Worm (Caenorhabditis elegans) whole organism, late embryonic: ENCODE results near the gene C05D12.5.
"Not testable (repeated sequence)": the region's sequence is repeated elsewhere in the genome, so short reads cannot be mapped to it uniquely, and the experiment has no call there.

Experiments
- C08G9.2 ChIP-seq: sonication (generic microtip); optimal IDR thresholded peaks from 2 replicates; lab custom pipeline; 2016; ENCODE audit warnings: mild to moderate bottlenecking, missing genetic modification characterization, moderate library complexity, missing compliant biosample characterization
- C38D4.7 ChIP-seq: fragments of 200-800 bp; sonication (Bioruptor generic); optimal IDR thresholded peaks from 2 replicates; lab custom pipeline; 2018; ENCODE audit warnings: mild to moderate bottlenecking, missing genetic modification characterization, moderate library complexity, missing compliant biosample characterization
- F13H6.1 ChIP-seq: sonication (generic microtip); optimal IDR thresholded peaks from 2 replicates; lab custom pipeline; 2016; ENCODE audit warnings: missing genetic modification characterization, missing compliant biosample characterization
- K02D7.2 ChIP-seq: sonication (generic microtip); optimal IDR thresholded peaks from 2 replicates; lab custom pipeline; 2017; ENCODE audit warnings: mild to moderate bottlenecking, missing genetic modification characterization, missing compliant biosample characterization
- T23F11.4 ChIP-seq: fragments of 200-800 bp; sonication (Bioruptor generic); optimal IDR thresholded peaks from 2 replicates; lab custom pipeline; 2018; ENCODE audit warnings: mild to moderate bottlenecking, missing genetic modification characterization, missing compliant biosample characterization
- ahr-1 ChIP-seq: sonication (generic microtip); optimal IDR thresholded peaks from 2 replicates; lab custom pipeline; 2016; ENCODE audit warnings: missing genetic modification characterization, missing compliant biosample characterization
- ama-1 ChIP-seq: fragments of 150-350 bp; optimal IDR thresholded peaks from 2 replicates; lab custom pipeline; 2014
- ceh-14 ChIP-seq: sonication (generic microtip); optimal IDR thresholded peaks from 2 replicates; lab custom pipeline; 2016; ENCODE audit warnings: missing genotype, missing genetic modification characterization, missing compliant biosample characterization
- ceh-18 ChIP-seq: sonication (generic microtip); optimal IDR thresholded peaks from 2 replicates; lab custom pipeline; 2016; ENCODE audit warnings: missing genetic modification characterization, missing compliant biosample characterization
- ceh-22 ChIP-seq: sonication (generic microtip); optimal IDR thresholded peaks from 2 replicates; lab custom pipeline; 2017; ENCODE audit warnings: missing biosample characterization, missing genetic modification characterization
- ceh-24 ChIP-seq: sonication (generic microtip); optimal IDR thresholded peaks from 2 replicates; lab custom pipeline; 2016; ENCODE audit warnings: mild to moderate bottlenecking, missing genetic modification characterization, missing compliant biosample characterization
- ceh-30 ChIP-seq: fragments of 150-350 bp; optimal IDR thresholded peaks from 2 replicates; lab custom pipeline; 2014; ENCODE audit warnings: missing biosample characterization, missing genetic modification characterization
- ceh-34 ChIP-seq: sonication (generic microtip); optimal IDR thresholded peaks from 2 replicates; lab custom pipeline; 2016; ENCODE audit warnings: mild to moderate bottlenecking, missing genetic modification characterization, missing compliant biosample characterization
- ceh-45 ChIP-seq: fragments of 200-800 bp; sonication (Bioruptor generic); IDR thresholded peaks from 2 replicates; pipeline ENCODE4 v1.3.6; 2022; ENCODE audit warnings: missing genetic modification reagents, missing genetic modification characterization, missing compliant biosample characterization
- ceh-9 ChIP-seq: sonication (generic microtip); optimal IDR thresholded peaks from 2 replicates; lab custom pipeline; 2016; ENCODE audit warnings: mild to moderate bottlenecking, missing genetic modification characterization, inconsistent platforms, missing compliant biosample characterization
- che-1 ChIP-seq: sonication (generic microtip); optimal IDR thresholded peaks from 2 replicates; lab custom pipeline; 2016; ENCODE audit warnings: mild to moderate bottlenecking, missing genetic modification characterization, missing compliant biosample characterization
- elt-2 ChIP-seq: sonication (generic microtip); optimal IDR thresholded peaks from 2 replicates; lab custom pipeline; 2016; ENCODE audit warnings: missing genetic modification reagents, missing genetic modification characterization, missing compliant biosample characterization
- fkh-10 ChIP-seq: fragments of 150-350 bp; optimal IDR thresholded peaks from 2 replicates; lab custom pipeline; 2014; ENCODE audit warnings: missing biosample characterization, missing genetic modification reagents, missing genetic modification characterization
- hlh-13 ChIP-seq: fragments of 200-800 bp; sonication (Bioruptor generic); optimal IDR thresholded peaks from 2 replicates; lab custom pipeline; 2018; ENCODE audit warnings: mild to moderate bottlenecking, missing genetic modification characterization, missing compliant biosample characterization
- hlh-15 ChIP-seq: sonication (generic microtip); optimal IDR thresholded peaks from 2 replicates; lab custom pipeline; 2016; ENCODE audit warnings: missing genetic modification characterization, missing compliant biosample characterization
- hlh-6 ChIP-seq: sonication (generic microtip); optimal IDR thresholded peaks from 2 replicates; lab custom pipeline; 2016; ENCODE audit warnings: missing genotype, missing genetic modification characterization, missing compliant biosample characterization
- hlh-8 ChIP-seq: sonication (generic microtip); optimal IDR thresholded peaks from 2 replicates; lab custom pipeline; 2016; ENCODE audit warnings: missing genotype, missing genetic modification characterization, missing compliant biosample characterization
- lin-11 ChIP-seq: fragments of 200-800 bp; sonication (Bioruptor generic); optimal IDR thresholded peaks from 2 replicates; lab custom pipeline; 2018; ENCODE audit warnings: mild to moderate bottlenecking, missing genetic modification characterization, missing compliant biosample characterization
- madf-2 ChIP-seq: sonication (generic microtip); optimal IDR thresholded peaks from 2 replicates; lab custom pipeline; 2017; ENCODE audit warnings: missing genetic modification characterization, missing compliant biosample characterization
- nfya-1 ChIP-seq: sonication (generic microtip); optimal IDR thresholded peaks from 2 replicates; lab custom pipeline; 2017; ENCODE audit warnings: missing genetic modification characterization, mild to moderate bottlenecking, missing compliant biosample characterization, antibody characterized with exemption, moderate library complexity
- pag-3 ChIP-seq: sonication (generic microtip); optimal IDR thresholded peaks from 2 replicates; lab custom pipeline; 2016; ENCODE audit warnings: missing compliant biosample characterization, missing genetic modification characterization, borderline replicate concordance
- pat-9 ChIP-seq: fragments of 200-800 bp; sonication (Bioruptor generic); optimal IDR thresholded peaks from 2 replicates; lab custom pipeline; 2018; ENCODE audit warnings: mild to moderate bottlenecking, missing genetic modification characterization, moderate library complexity, missing compliant biosample characterization
- pha-2 ChIP-seq: sonication (generic microtip); optimal IDR thresholded peaks from 2 replicates; lab custom pipeline; 2017; ENCODE audit warnings: mild to moderate bottlenecking, missing genetic modification characterization, missing compliant biosample characterization
- pha-4 ChIP-seq: fragments of 150-350 bp; optimal IDR thresholded peaks from 2 replicates; lab custom pipeline; 2018; ENCODE audit warnings: missing biosample characterization, missing genetic modification reagents, missing genetic modification characterization
- ref-2 ChIP-seq: sonication (generic microtip); optimal IDR thresholded peaks from 2 replicates; lab custom pipeline; 2016; ENCODE audit warnings: missing genetic modification characterization, missing compliant biosample characterization
- sox-4 ChIP-seq: sonication (generic microtip); optimal IDR thresholded peaks from 2 replicates; lab custom pipeline; 2017; ENCODE audit warnings: mild to moderate bottlenecking, missing genetic modification characterization, inconsistent platforms, missing compliant biosample characterization
- ttx-3 ChIP-seq: sonication (generic microtip); optimal IDR thresholded peaks from 2 replicates; lab custom pipeline; 2016; ENCODE audit warnings: missing genetic modification reagents, missing genetic modification characterization, missing compliant biosample characterization
- unc-42 ChIP-seq: sonication (generic microtip); optimal IDR thresholded peaks from 2 replicates; lab custom pipeline; 2016; ENCODE audit warnings: missing genotype, missing genetic modification characterization, missing compliant biosample characterization
- unc-55 ChIP-seq: sonication (generic microtip); optimal IDR thresholded peaks from 2 replicates; lab custom pipeline; 2017; ENCODE audit warnings: missing biosample characterization, missing genetic modification reagents, missing genetic modification characterization
- ztf-16 ChIP-seq: sonication (generic microtip); optimal IDR thresholded peaks from 2 replicates; lab custom pipeline; 2017; ENCODE audit warnings: missing genetic modification characterization, missing compliant biosample characterization

Gene C05D12.5

DNA sequence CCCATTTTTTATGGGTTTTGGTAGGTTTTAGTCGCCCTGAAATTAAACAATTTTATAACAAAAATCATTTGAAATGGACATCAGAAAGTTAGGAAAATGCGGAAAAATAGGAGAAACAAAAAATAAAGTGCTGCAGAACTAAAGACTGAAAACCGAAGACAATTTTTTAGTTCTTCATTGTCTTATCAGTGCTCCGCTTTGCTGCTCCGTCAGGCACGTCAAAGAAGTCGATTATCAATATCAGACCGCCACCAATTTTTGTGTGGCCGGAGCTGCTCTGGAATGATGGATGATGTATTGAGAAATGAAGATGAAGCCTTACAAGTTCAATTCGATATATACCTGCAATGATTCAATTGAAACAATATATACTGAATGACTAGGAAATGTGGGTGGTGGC lies 4.4 kb downstream of the C05D12.5 start, which contains the start of gene vha-6:
TSS of gene vha-6 (minus strand) at position 36 of the 400 bp plus-strand sequence.
- TF ChIP-seq pat-9 (tag; lab: Kevin White, UChicago) (no peak), ceh-45 (no peak), ceh-30 (tag; lab: Kevin White, UChicago) (no peak), che-1 (tag; lab: Kevin White, UChicago) (no peak), ttx-3 (tag; lab: Kevin White, UChicago) (no peak), ceh-18 (no peak), ama-1 (lab: Kevin White, UChicago) (no peak)

DNA sequence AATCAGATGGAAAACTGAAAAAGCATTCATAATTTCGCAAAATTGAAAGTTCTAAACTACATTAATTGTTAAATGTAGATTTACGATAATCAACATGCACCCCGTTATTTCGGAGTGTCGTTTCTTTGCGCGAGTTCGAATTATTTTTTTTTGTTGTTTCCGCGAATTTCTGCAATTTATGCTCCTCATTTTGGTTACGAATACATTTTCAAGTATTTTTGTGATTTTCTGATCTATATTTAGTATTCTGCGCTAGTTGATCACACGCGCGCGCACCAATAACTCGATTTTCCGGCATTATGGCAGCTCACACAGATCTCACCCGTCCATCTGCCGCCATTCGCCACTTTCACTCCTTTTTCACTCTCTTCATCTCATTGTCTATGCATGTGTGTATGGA lies 6.2 kb downstream of the C05D12.5 start, which contains the start of gene VW02B12L.2:
TSS of gene VW02B12L.2 (minus strand) at position 65 of the 400 bp plus-strand sequence.
- TF ChIP-seq ceh-45: no peak
- TF ChIP-seq unc-42: peak; percentile 93

DNA sequence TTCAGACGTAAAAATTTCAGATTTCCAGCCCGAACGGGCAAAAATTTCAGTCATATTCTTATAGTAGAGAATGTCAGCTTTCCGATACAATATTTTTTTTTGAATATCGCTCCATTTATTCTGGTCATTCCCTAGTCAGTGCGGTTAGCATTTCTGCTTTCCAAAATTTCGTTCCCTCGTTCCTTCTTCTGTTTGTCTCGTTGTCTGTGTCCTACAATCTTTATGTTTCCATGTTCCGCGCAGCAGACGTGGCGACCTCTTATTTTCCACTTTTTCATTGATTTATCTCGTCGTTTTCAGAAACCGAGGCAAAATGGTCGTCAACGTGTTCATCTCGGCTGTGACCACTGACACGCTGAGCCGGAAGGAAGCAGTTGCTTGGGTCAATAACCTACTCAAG lies 8.4 kb downstream of the C05D12.5 start, which contains the start of gene ebp-2:
TSS of gene ebp-2 (plus strand) at position 301 of the 400 bp plus-strand sequence.
- not testable (repeated sequence) for TF ChIP-seq ahr-1; C38D4.7 (GFP tag; lab: Kevin White, UChicago); hlh-8 (tag; lab: Kevin White, UChicago)

DNA sequence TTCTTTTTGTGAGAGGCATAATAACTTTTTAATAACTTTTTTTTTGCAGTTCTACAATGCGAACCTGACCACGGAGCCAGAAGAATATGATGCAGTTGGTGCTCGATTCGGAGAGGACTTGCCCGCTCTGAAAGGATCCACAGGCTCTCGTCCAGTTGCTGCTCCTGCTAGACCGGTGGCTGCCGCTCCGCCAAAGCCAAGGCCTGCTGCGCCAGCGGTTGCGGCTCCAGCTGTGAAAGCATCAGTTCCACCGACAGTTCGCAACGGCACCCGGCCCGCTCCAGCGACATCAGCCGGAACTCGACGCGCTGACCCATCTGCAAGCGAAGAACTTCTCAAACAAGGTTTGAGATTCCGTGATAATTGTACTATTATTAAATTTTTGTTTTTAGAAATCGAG lies 9.1 kb downstream of the C05D12.5 start:
- TF ChIP-seq nfya-1 (tag; lab: Kevin White, UChicago) (no peak), ceh-18 (no peak), hlh-15 (tag; lab: Kevin White, UChicago) (no peak), pag-3 (tag; lab: Kevin White, UChicago) (no peak), hlh-6 (tag; lab: Kevin White, UChicago) (peak; percentile 23), C08G9.2 (tag; lab: Kevin White, UChicago) (peak; percentile 8), sox-4 (tag; lab: Kevin White, UChicago) (no peak)
- TF ChIP-seq, all 69 proteins: peak for 2

DNA sequence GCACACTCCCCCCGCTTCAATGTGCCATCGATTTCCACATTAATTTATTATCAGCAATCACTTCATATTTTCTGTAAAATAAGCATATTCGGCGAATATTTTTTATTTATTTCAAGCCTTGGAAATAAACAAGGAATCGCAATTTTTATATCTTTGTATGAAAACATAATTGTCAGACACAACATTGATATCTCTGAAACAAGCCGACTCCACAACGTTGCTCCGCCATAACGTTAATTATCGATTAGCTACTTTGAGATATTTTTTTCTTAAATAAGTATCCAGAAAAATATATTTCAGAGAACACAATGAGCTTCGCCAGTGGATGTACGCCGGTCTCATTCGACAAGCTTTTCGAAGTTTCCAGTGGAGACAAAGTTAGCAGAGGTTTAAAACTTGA lies 9.8 kb downstream of the C05D12.5 start, which contains the start of gene adbp-1:
TSS of gene adbp-1 (plus strand) at position 301 of the 400 bp plus-strand sequence.
- TF ChIP-seq hlh-8 (tag; lab: Kevin White, UChicago): no peak
- no peak for TF ChIP-seq pha-2 (tag; lab: Kevin White, UChicago)
- TF ChIP-seq ceh-24 (tag; lab: Kevin White, UChicago): no peak
- no peak for TF ChIP-seq C08G9.2 (tag; lab: Kevin White, UChicago)
- TF ChIP-seq ztf-16 (tag; lab: Kevin White, UChicago): no peak
- no peak for TF ChIP-seq hlh-13 (GFP tag; lab: Kevin White, UChicago)
- no peak for TF ChIP-seq fkh-10 (GFP tag; lab: Kevin White, UChicago)
- TF ChIP-seq unc-55 (GFP tag; lab: Kevin White, UChicago): no peak
- no peak for TF ChIP-seq lin-11 (tag; lab: Kevin White, UChicago)
- no peak for TF ChIP-seq elt-2
- TF ChIP-seq unc-42: no peak
- no peak for TF ChIP-seq K02D7.2 (tag; lab: Kevin White, UChicago)
- no peak for TF ChIP-seq nfya-1 (tag; lab: Kevin White, UChicago)
- TF ChIP-seq ceh-14 (tag; lab: Kevin White, UChicago): no peak
- no peak for TF ChIP-seq pha-4 (tag; lab: Kevin White, UChicago)
- TF ChIP-seq T23F11.4 (GFP tag; lab: Kevin White, UChicago): no peak
- TF ChIP-seq madf-2 (tag; lab: Kevin White, UChicago): no peak
- no peak for TF ChIP-seq ahr-1
- TF ChIP-seq ceh-22 (tag; lab: Kevin White, UChicago): no peak

DNA sequence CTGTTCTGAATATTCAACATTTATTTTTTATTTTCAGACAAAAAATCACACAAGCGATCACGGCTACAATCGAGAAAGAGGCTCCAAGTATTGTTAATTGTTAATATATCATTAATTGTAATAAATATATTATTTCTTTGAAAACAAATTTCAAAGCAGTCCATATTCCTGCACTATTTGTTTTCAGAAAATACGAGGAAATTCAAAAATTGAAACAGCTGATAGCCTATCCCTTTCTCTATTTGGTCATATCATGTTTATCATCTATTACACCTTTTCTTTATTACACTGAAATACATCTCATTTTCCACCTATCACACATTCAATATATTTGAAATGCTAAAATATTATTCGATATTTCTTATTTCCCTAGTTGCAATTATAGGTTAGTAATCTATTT lies 10.9 kb downstream of the C05D12.5 start, which contains the start of gene W02B12.13:
TSS of gene W02B12.13 (plus strand) at position 301 of the 400 bp plus-strand sequence.
- TF ChIP-seq ahr-1 (no peak), pag-3 (tag; lab: Kevin White, UChicago) (no peak), pha-2 (tag; lab: Kevin White, UChicago) (no peak), ref-2 (tag; lab: Kevin White, UChicago) (no peak), fkh-10 (GFP tag; lab: Kevin White, UChicago) (no peak), ceh-34 (tag; lab: Kevin White, UChicago) (no peak), ceh-9 (tag; lab: Kevin White, UChicago) (no peak), F13H6.1 (tag; lab: Kevin White, UChicago) (no peak)
- TF ChIP-seq, all 69 proteins: peak for 0
